Fruit fly (Drosophila melanogaster) whole organism, embryonic: ENCODE data around the gene mib2.

Source experiments
- BEAF-32 ChIP-seq: fragments of 200-800 bp; sonication (Bioruptor generic); optimal IDR thresholded peaks from 3 replicates; lab custom pipeline; 2017; ENCODE audit warnings: missing biosample characterization, missing genetic modification characterization, mild to moderate bottlenecking, moderate library complexity, missing genetic modification reagents
- CG13287 ChIP-seq: fragments of 200-800 bp; sonication (Bioruptor generic); IDR thresholded peaks from 2 replicates; pipeline ENCODE4 v1.3.6; 2022; ENCODE audit warnings: missing biosample characterization, missing genetic modification characterization; ENCODE audit not compliant: partially characterized antibody
- CG16813 ChIP-seq: fragments of 200-800 bp; sonication (Bioruptor generic); IDR thresholded peaks from 3 replicates; pipeline ENCODE4 v1.3.6; 2022; ENCODE audit warnings: missing biosample characterization, missing genetic modification characterization; ENCODE audit not compliant: partially characterized antibody
- CG2116 ChIP-seq: fragments of 200-800 bp; sonication (Bioruptor generic); optimal IDR thresholded peaks from 3 replicates; lab custom pipeline; 2018; ENCODE audit warnings: missing biosample characterization, mild to moderate bottlenecking, missing genetic modification characterization
- CG2202 ChIP-seq: fragments of 200-800 bp; sonication (Bioruptor generic); optimal IDR thresholded peaks from 2 replicates; lab custom pipeline; 2018; ENCODE audit warnings: missing biosample characterization, mild to moderate bottlenecking, missing genetic modification characterization
- CG30431 ChIP-seq: fragments of 200-800 bp; sonication (Bioruptor generic); optimal IDR thresholded peaks from 2 replicates; lab custom pipeline; 2017; ENCODE audit warnings: missing biosample characterization, missing genetic modification characterization
- CG34224 ChIP-seq: fragments of 200-800 bp; sonication (Bioruptor generic); IDR thresholded peaks from 3 replicates; pipeline ENCODE4 v1.3.6; 2022; ENCODE audit warnings: missing biosample characterization, missing genetic modification characterization; ENCODE audit not compliant: partially characterized antibody
- CG6689 ChIP-seq: fragments of 200-800 bp; sonication (Bioruptor generic); IDR thresholded peaks from 2 replicates; pipeline ENCODE4 v1.3.6; 2022; ENCODE audit warnings: missing biosample characterization, missing genetic modification characterization
- CG7963 ChIP-seq: fragments of 200-800 bp; sonication (Bioruptor generic); IDR thresholded peaks from 3 replicates; pipeline ENCODE4 v1.3.6; 2022; ENCODE audit warnings: missing biosample characterization, missing genetic modification characterization; ENCODE audit not compliant: partially characterized antibody
- CG8359 ChIP-seq: fragments of 200-800 bp; sonication (Bioruptor generic); optimal IDR thresholded peaks from 2 replicates; lab custom pipeline; 2017; ENCODE audit warnings: missing biosample characterization, mild to moderate bottlenecking, missing genetic modification characterization, borderline replicate concordance
- Doc2 ChIP-seq: fragments of 200-800 bp; sonication (Bioruptor generic); IDR thresholded peaks from 2 replicates; pipeline ENCODE4 v1.3.6; 2022; ENCODE audit warnings: missing biosample characterization, missing genetic modification characterization
- Doc3 ChIP-seq: fragments of 200-800 bp; sonication (Bioruptor generic); IDR thresholded peaks from 3 replicates; pipeline ENCODE4 v1.3.6; 2022; ENCODE audit warnings: missing biosample characterization, missing genetic modification characterization; ENCODE audit not compliant: partially characterized antibody
- Dp ChIP-seq: fragments of 200-800 bp; sonication (Bioruptor generic); optimal IDR thresholded peaks from 2 replicates; lab custom pipeline; 2018; ENCODE audit warnings: missing biosample characterization, mild to moderate bottlenecking, missing genetic modification characterization, moderate library complexity
- Dref ChIP-seq: fragments of 200-800 bp; sonication (Bioruptor generic); IDR thresholded peaks from 2 replicates; pipeline ENCODE4 v1.3.6; 2022; ENCODE audit warnings: missing biosample characterization, missing genetic modification characterization
- HLH4C ChIP-seq: fragments of 200-800 bp; sonication (Bioruptor generic); IDR thresholded peaks from 3 replicates; pipeline ENCODE4 v1.3.6; 2022; ENCODE audit warnings: missing biosample characterization, missing genetic modification characterization; ENCODE audit not compliant: partially characterized antibody
- Hmr ChIP-seq: fragments of 200-800 bp; sonication (Bioruptor generic); optimal IDR thresholded peaks from 3 replicates; lab custom pipeline; 2017; ENCODE audit warnings: mild to moderate bottlenecking, missing biosample characterization, missing genetic modification reagents, missing genetic modification characterization
- MBD-R2 ChIP-seq: fragments of 200-800 bp; sonication (Bioruptor generic); IDR thresholded peaks from 2 replicates; pipeline ENCODE4 v1.3.6; 2022; ENCODE audit warnings: missing biosample characterization, missing genetic modification characterization
- MESR4 ChIP-seq: fragments of 200-800 bp; sonication (Bioruptor generic); optimal IDR thresholded peaks from 2 replicates; lab custom pipeline; 2018; ENCODE audit warnings: missing biosample characterization, mild to moderate bottlenecking, missing genetic modification characterization, moderate library complexity
- Med ChIP-seq: fragments of 200-800 bp; sonication (Bioruptor generic); peaks from one replicate; lab custom pipeline; 2016; ENCODE audit warnings: missing biosample characterization, missing genetic modification characterization, mild to moderate bottlenecking, inconsistent platforms, moderate library complexity
- Myb ChIP-seq: fragments of 200-800 bp; sonication (Bioruptor generic); optimal IDR thresholded peaks from 2 replicates; lab custom pipeline; 2016; ENCODE audit warnings: missing biosample characterization, missing genetic modification characterization
- Opbp ChIP-seq: fragments of 200-800 bp; sonication (Bioruptor generic); IDR thresholded peaks from 3 replicates; pipeline ENCODE4 v1.3.6; 2022; ENCODE audit warnings: missing biosample characterization, missing genetic modification characterization; ENCODE audit not compliant: partially characterized antibody
- Scr ChIP-seq: fragments of 200-800 bp; sonication (Bioruptor generic); IDR thresholded peaks from 2 replicates; pipeline ENCODE4 v1.3.6; 2022; ENCODE audit warnings: missing biosample characterization, missing genetic modification characterization; ENCODE audit not compliant: partially characterized antibody
- Sry-δ ChIP-seq: fragments of 200-800 bp; sonication (Bioruptor generic); optimal IDR thresholded peaks from 2 replicates; lab custom pipeline; 2016; ENCODE audit warnings: missing biosample characterization, missing genetic modification characterization
- ato ChIP-seq: fragments of 200-800 bp; sonication (Bioruptor generic); IDR thresholded peaks from 2 replicates; pipeline ENCODE4 v1.3.6; 2022; ENCODE audit warnings: missing biosample characterization, missing genetic modification characterization; ENCODE audit not compliant: partially characterized antibody
- bcd ChIP-seq: fragments of 200-800 bp; sonication (Bioruptor generic); optimal IDR thresholded peaks from 2 replicates; lab custom pipeline; 2017; ENCODE audit warnings: missing biosample characterization, mild to moderate bottlenecking, missing genetic modification characterization
- chinmo ChIP-seq: fragments of 200-800 bp; sonication (Bioruptor generic); IDR thresholded peaks from 4 replicates; pipeline ENCODE4 v1.3.6; 2022; ENCODE audit warnings: missing biosample characterization, missing genetic modification characterization; ENCODE audit not compliant: partially characterized antibody
- chm ChIP-seq: fragments of 200-800 bp; sonication (Bioruptor generic); IDR thresholded peaks from 2 replicates; pipeline ENCODE4 v1.3.6; 2022; ENCODE audit warnings: missing biosample characterization, missing genetic modification characterization
- chn ChIP-seq: fragments of 200-800 bp; sonication (Bioruptor generic); optimal IDR thresholded peaks from 2 replicates; lab custom pipeline; 2016; ENCODE audit warnings: missing biosample characterization, missing genetic modification characterization
- dan ChIP-seq: fragments of 200-800 bp; sonication (Bioruptor generic); IDR thresholded peaks from 2 replicates; pipeline ENCODE4 v1.3.6; 2022; ENCODE audit warnings: missing biosample characterization, missing genetic modification characterization
- knrl ChIP-seq: fragments of 200-800 bp; sonication (Bioruptor generic); IDR thresholded peaks from 3 replicates; pipeline ENCODE4 v1.3.6; 2022; ENCODE audit warnings: missing biosample characterization, missing genetic modification characterization; ENCODE audit not compliant: partially characterized antibody
- luna ChIP-seq: fragments of 200-800 bp; sonication (Bioruptor generic); optimal IDR thresholded peaks from 2 replicates; lab custom pipeline; 2016; ENCODE audit warnings: missing biosample characterization, missing genetic modification characterization
- mld ChIP-seq: fragments of 200-800 bp; sonication (Bioruptor generic); IDR thresholded peaks from 3 replicates; pipeline ENCODE4 v1.3.6; 2022; ENCODE audit warnings: missing biosample characterization, missing genetic modification characterization; ENCODE audit not compliant: partially characterized antibody
- nau ChIP-seq: fragments of 200-800 bp; sonication (Bioruptor generic); optimal IDR thresholded peaks from 3 replicates; lab custom pipeline; 2017; ENCODE audit warnings: missing biosample characterization, mild to moderate bottlenecking, missing genetic modification characterization, missing genetic modification reagents
- nerfin-2 ChIP-seq: fragments of 200-800 bp; sonication (Bioruptor generic); IDR thresholded peaks from 2 replicates; pipeline ENCODE4 v1.3.6; 2022; ENCODE audit warnings: missing biosample characterization, missing genetic modification characterization; ENCODE audit not compliant: partially characterized antibody
- seq ChIP-seq: fragments of 200-800 bp; sonication (Bioruptor generic); IDR thresholded peaks from 2 replicates; pipeline ENCODE4 v1.3.6; 2022; ENCODE audit warnings: missing biosample characterization, missing genetic modification characterization
- sna ChIP-seq: fragments of 200-800 bp; sonication (Bioruptor generic); IDR thresholded peaks from 2 replicates; pipeline ENCODE4 v1.3.6; 2022; ENCODE audit warnings: missing biosample characterization, missing genetic modification characterization; ENCODE audit not compliant: partially characterized antibody
- stwl ChIP-seq: fragments of 200-800 bp; sonication (Bioruptor generic); optimal IDR thresholded peaks from 3 replicates; lab custom pipeline; 2018; ENCODE audit warnings: missing biosample characterization, mild to moderate bottlenecking, missing genetic modification characterization, moderate library complexity
- sug ChIP-seq: fragments of 200-800 bp; optimal IDR thresholded peaks from 2 replicates; lab custom pipeline; 2019; ENCODE audit warnings: missing biosample characterization, mild to moderate bottlenecking, missing genetic modification characterization, moderate library complexity
- unpg ChIP-seq: fragments of 200-800 bp; sonication (Bioruptor generic); optimal IDR thresholded peaks from 3 replicates; lab custom pipeline; 2018; ENCODE audit warnings: missing biosample characterization, mild to moderate bottlenecking, missing genetic modification characterization, moderate library complexity
- zen2 ChIP-seq: fragments of 200-800 bp; sonication (Bioruptor generic); IDR thresholded peaks from 3 replicates; pipeline ENCODE4 v1.3.6; 2022; ENCODE audit warnings: missing biosample characterization, missing genetic modification characterization; ENCODE audit not compliant: partially characterized antibody

The mib2 gene

dm6 chr2L:19063090-19063692 is 28.9 kb downstream of the mib2 start, which contains the start of gene Dus4 (continued):
- TF ChIP-seq Sry-δ (GFP tag; lab: Kevin White, UChicago), result peak; percentile 37
- TF ChIP-seq nau (GFP tag; lab: Kevin White, UChicago), result no peak
- no peak for TF ChIP-seq CG6689 (GFP tag; lab: Robert Waterston, UW)
- TF ChIP-seq chm (GFP tag; lab: Robert Waterston, UW), result no peak
- TF ChIP-seq Doc2 (GFP tag; lab: Robert Waterston, UW), result no peak
- no peak for TF ChIP-seq CG2202
- peak; percentile 21 for TF ChIP-seq MESR4
- peak; percentile 79 for TF ChIP-seq Doc3 (GFP tag; lab: Robert Waterston, UW)
- peak; percentile 56; the same call in 2 of the 3 replicates for TF ChIP-seq knrl (GFP tag; lab: Robert Waterston, UW)
- TF ChIP-seq CG30431 (GFP tag; lab: Kevin White, UChicago), result no peak
- peak; percentile 93; the same call in 2 of the 3 replicates for TF ChIP-seq Opbp (GFP tag; lab: Robert Waterston, UW)
- TF ChIP-seq ato (GFP tag; lab: Robert Waterston, UW), result peak; percentile 95
- no peak for TF ChIP-seq CG8359
- TF ChIP-seq BEAF-32 (GFP tag; lab: Kevin White, UChicago), result peak; percentile 64
- TF ChIP-seq chn (GFP tag; lab: Kevin White, UChicago), result no peak
- TF ChIP-seq MBD-R2, result peak; percentile 40; the same call in 1 of the 2 replicates
- TF ChIP-seq Med (GFP tag; lab: Kevin White, UChicago), result peak; percentile 9
- peak; percentile 97 for TF ChIP-seq chinmo (GFP tag; lab: Robert Waterston, UW)
- peak; percentile 88 for TF ChIP-seq CG13287 (GFP tag; lab: Robert Waterston, UW)
- no peak for TF ChIP-seq sug (tag; lab: Kevin White, UChicago)
- TF ChIP-seq stwl (tag; lab: Kevin White, UChicago), result peak; percentile 54
- TF ChIP-seq CG16813 (GFP tag; lab: Robert Waterston, UW), result peak; percentile 73
- peak; percentile 79 for TF ChIP-seq Myb
- no peak for TF ChIP-seq unpg (GFP tag; lab: Kevin White, UChicago)
- TF ChIP-seq Dp, result peak; percentile 38
- TF ChIP-seq Hmr (GFP tag; lab: Kevin White, UChicago), result no peak
- peak; percentile 78 for TF ChIP-seq Dref (GFP tag; lab: Robert Waterston, UW)
- peak; percentile 80 for TF ChIP-seq Scr (GFP tag; lab: Robert Waterston, UW)
- TF ChIP-seq HLH4C, result peak; percentile 97
- TF ChIP-seq nerfin-2 (GFP tag; lab: Robert Waterston, UW), result peak; percentile 97
- no peak for TF ChIP-seq seq (GFP tag; lab: Robert Waterston, UW)
- peak; percentile 94 for TF ChIP-seq CG7963 (GFP tag; lab: Robert Waterston, UW)
- TF ChIP-seq dan (GFP tag; lab: Robert Waterston, UW), result no peak
- TF ChIP-seq bcd (GFP tag; lab: Kevin White, UChicago), result no peak
- peak; percentile 84 for TF ChIP-seq sna
- TF ChIP-seq CG2116 (GFP tag; lab: Kevin White, UChicago), result peak; percentile 59
- TF ChIP-seq luna, result no peak
- peak; percentile 95 for TF ChIP-seq mld (GFP tag; lab: Robert Waterston, UW)
- TF ChIP-seq zen2 (GFP tag; lab: Robert Waterston, UW), result peak; percentile 97
- TF ChIP-seq CG34224 (GFP tag; lab: Robert Waterston, UW), result peak; percentile 95
